Worm (Caenorhabditis elegans) whole organism, late embryonic: ENCODE measurements around the gene T22C8.6.

ENCODE experiments used
- C38D4.7 ChIP-seq: fragments of 200-800 bp; sonication (Bioruptor generic); optimal IDR thresholded peaks from 2 replicates; lab custom pipeline; 2018; ENCODE audit warnings: mild to moderate bottlenecking, missing genetic modification characterization, moderate library complexity, missing compliant biosample characterization
- F13H6.1 ChIP-seq: sonication (generic microtip); optimal IDR thresholded peaks from 2 replicates; lab custom pipeline; 2016; ENCODE audit warnings: missing genetic modification characterization, missing compliant biosample characterization
- K02D7.2 ChIP-seq: sonication (generic microtip); optimal IDR thresholded peaks from 2 replicates; lab custom pipeline; 2017; ENCODE audit warnings: mild to moderate bottlenecking, missing genetic modification characterization, missing compliant biosample characterization
- T23F11.4 ChIP-seq: fragments of 200-800 bp; sonication (Bioruptor generic); optimal IDR thresholded peaks from 2 replicates; lab custom pipeline; 2018; ENCODE audit warnings: mild to moderate bottlenecking, missing genetic modification characterization, missing compliant biosample characterization
- ahr-1 ChIP-seq: sonication (generic microtip); optimal IDR thresholded peaks from 2 replicates; lab custom pipeline; 2016; ENCODE audit warnings: missing genetic modification characterization, missing compliant biosample characterization
- ama-1 ChIP-seq: fragments of 150-350 bp; optimal IDR thresholded peaks from 2 replicates; lab custom pipeline; 2014
- ceh-2 ChIP-seq: sonication (generic microtip); optimal IDR thresholded peaks from 2 replicates; lab custom pipeline; 2016; ENCODE audit warnings: missing genotype, missing genetic modification characterization, missing compliant biosample characterization
- ceh-22 ChIP-seq: sonication (generic microtip); optimal IDR thresholded peaks from 2 replicates; lab custom pipeline; 2017; ENCODE audit warnings: missing biosample characterization, missing genetic modification characterization
- ceh-24 ChIP-seq: sonication (generic microtip); optimal IDR thresholded peaks from 2 replicates; lab custom pipeline; 2016; ENCODE audit warnings: mild to moderate bottlenecking, missing genetic modification characterization, missing compliant biosample characterization
- ceh-34 ChIP-seq: sonication (generic microtip); optimal IDR thresholded peaks from 2 replicates; lab custom pipeline; 2016; ENCODE audit warnings: mild to moderate bottlenecking, missing genetic modification characterization, missing compliant biosample characterization
- ceh-9 ChIP-seq: sonication (generic microtip); optimal IDR thresholded peaks from 2 replicates; lab custom pipeline; 2016; ENCODE audit warnings: mild to moderate bottlenecking, missing genetic modification characterization, inconsistent platforms, missing compliant biosample characterization
- fax-1 ChIP-seq: sonication (generic microtip); optimal IDR thresholded peaks from 2 replicates; lab custom pipeline; 2016; ENCODE audit warnings: missing genotype, missing genetic modification characterization, missing compliant biosample characterization
- hlh-15 ChIP-seq: sonication (generic microtip); optimal IDR thresholded peaks from 2 replicates; lab custom pipeline; 2016; ENCODE audit warnings: missing genetic modification characterization, missing compliant biosample characterization
- hlh-6 ChIP-seq: sonication (generic microtip); optimal IDR thresholded peaks from 2 replicates; lab custom pipeline; 2016; ENCODE audit warnings: missing genotype, missing genetic modification characterization, missing compliant biosample characterization
- hlh-8 ChIP-seq: sonication (generic microtip); optimal IDR thresholded peaks from 2 replicates; lab custom pipeline; 2016; ENCODE audit warnings: missing genotype, missing genetic modification characterization, missing compliant biosample characterization
- lim-6 ChIP-seq: sonication (generic microtip); optimal IDR thresholded peaks from 2 replicates; lab custom pipeline; 2016; ENCODE audit warnings: missing genetic modification characterization, missing compliant biosample characterization
- madf-2 ChIP-seq: sonication (generic microtip); optimal IDR thresholded peaks from 2 replicates; lab custom pipeline; 2017; ENCODE audit warnings: missing genetic modification characterization, missing compliant biosample characterization
- nhr-232 ChIP-seq: sonication (generic microtip); optimal IDR thresholded peaks from 2 replicates; lab custom pipeline; 2016; ENCODE audit warnings: missing genetic modification characterization, missing compliant biosample characterization
- npax-4 ChIP-seq: sonication (generic microtip); optimal IDR thresholded peaks from 2 replicates; lab custom pipeline; 2016; ENCODE audit warnings: missing genetic modification characterization, missing compliant biosample characterization
- pag-3 ChIP-seq: sonication (generic microtip); optimal IDR thresholded peaks from 2 replicates; lab custom pipeline; 2016; ENCODE audit warnings: missing compliant biosample characterization, missing genetic modification characterization, borderline replicate concordance
- pat-9 ChIP-seq: fragments of 200-800 bp; sonication (Bioruptor generic); optimal IDR thresholded peaks from 2 replicates; lab custom pipeline; 2018; ENCODE audit warnings: mild to moderate bottlenecking, missing genetic modification characterization, moderate library complexity, missing compliant biosample characterization
- ref-2 ChIP-seq: sonication (generic microtip); optimal IDR thresholded peaks from 2 replicates; lab custom pipeline; 2016; ENCODE audit warnings: missing genetic modification characterization, missing compliant biosample characterization
- rnt-1 ChIP-seq: sonication (generic microtip); optimal IDR thresholded peaks from 2 replicates; lab custom pipeline; 2016; ENCODE audit warnings: missing genetic modification characterization, missing compliant biosample characterization
- sdc-2 ChIP-seq: sonication (generic microtip); optimal IDR thresholded peaks from 2 replicates; lab custom pipeline; 2016; ENCODE audit warnings: missing genotype, missing genetic modification characterization, missing compliant biosample characterization
- sox-2 ChIP-seq: fragments of 200-800 bp; sonication (Bioruptor generic); IDR thresholded peaks from 2 replicates; pipeline ENCODE4 v1.3.6; 2022; ENCODE audit warnings: missing genetic modification reagents, missing genetic modification characterization, missing compliant biosample characterization
- sox-4 ChIP-seq: sonication (generic microtip); optimal IDR thresholded peaks from 2 replicates; lab custom pipeline; 2017; ENCODE audit warnings: mild to moderate bottlenecking, missing genetic modification characterization, inconsistent platforms, missing compliant biosample characterization
- syd-9 ChIP-seq: sonication (generic microtip); optimal IDR thresholded peaks from 2 replicates; lab custom pipeline; 2016; ENCODE audit warnings: mild to moderate bottlenecking, missing genetic modification characterization, moderate library complexity, missing compliant biosample characterization
- tbx-2 ChIP-seq: sonication (generic microtip); optimal IDR thresholded peaks from 2 replicates; lab custom pipeline; 2016; ENCODE audit warnings: missing genetic modification characterization, missing compliant biosample characterization
- unc-55 ChIP-seq: sonication (generic microtip); optimal IDR thresholded peaks from 2 replicates; lab custom pipeline; 2017; ENCODE audit warnings: missing biosample characterization, missing genetic modification reagents, missing genetic modification characterization
- unc-86 ChIP-seq: sonication (generic microtip); optimal IDR thresholded peaks from 2 replicates; lab custom pipeline; 2016; ENCODE audit warnings: missing genetic modification characterization, missing compliant biosample characterization
- zip-5 ChIP-seq: sonication (generic microtip); optimal IDR thresholded peaks from 2 replicates; lab custom pipeline; 2016; ENCODE audit warnings: missing genetic modification characterization, missing compliant biosample characterization

T22C8.6 gene

DNA sequence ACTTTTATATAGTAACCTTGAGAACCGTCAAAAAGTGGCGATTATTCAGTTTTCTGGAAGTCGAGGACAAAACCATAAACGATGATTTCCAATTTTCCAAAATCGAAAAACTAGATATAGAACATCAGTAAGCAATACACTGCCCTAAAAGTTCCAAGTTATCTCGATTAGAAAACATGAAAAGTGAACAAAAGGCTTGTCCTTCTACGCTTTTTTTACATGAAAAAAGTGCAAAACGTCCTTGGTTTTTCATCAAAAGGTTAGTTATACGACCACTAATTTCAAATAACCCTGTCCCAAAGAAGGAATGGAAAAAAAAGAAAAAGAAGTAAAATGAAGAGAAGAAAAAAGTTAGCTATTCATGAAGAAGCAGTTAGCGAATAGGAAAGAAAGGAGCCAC lies 44.2 kb downstream of the T22C8.6 start:
- TF ChIP-seq hlh-8 (tag; lab: Kevin White, UChicago) (no peak), C38D4.7 (no peak), tbx-2 (tag; lab: Kevin White, UChicago) (no peak), pat-9 (tag; lab: Kevin White, UChicago) (no peak), zip-5 (no peak), rnt-1 (no peak)

DNA sequence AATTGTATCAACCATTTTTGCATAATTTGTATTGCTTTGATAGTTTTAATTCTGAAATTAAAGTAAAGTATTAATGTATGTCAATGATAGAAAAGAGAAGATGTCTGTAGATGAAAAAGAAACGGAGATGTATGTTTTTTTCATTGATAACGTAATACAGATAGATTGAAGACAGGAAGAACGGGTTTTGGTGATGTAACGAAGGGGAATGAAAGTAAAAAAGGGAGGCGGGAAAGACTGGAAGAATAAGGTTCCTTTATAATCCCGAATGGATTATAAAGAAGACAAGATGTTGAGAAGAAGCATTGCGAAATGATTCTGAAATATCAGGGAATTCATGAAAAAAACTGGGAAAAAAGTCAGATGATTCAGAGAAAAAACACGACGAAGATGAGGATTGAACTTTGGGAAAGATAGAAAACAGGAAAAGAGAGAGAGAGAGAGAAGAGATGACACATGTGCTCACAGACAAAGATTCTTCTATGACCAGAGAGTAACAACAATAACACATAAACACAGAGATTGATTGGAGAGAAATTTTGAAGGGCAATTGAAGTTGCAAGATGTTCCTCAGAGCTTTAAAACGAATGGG lies 44.9 kb downstream of the T22C8.6 start, which contains the start of gene F54C9.11:
TSS of gene F54C9.11 (minus strand) at position 51 of the 592 bp plus-strand sequence.
- TF ChIP-seq fax-1 (tag; lab: Kevin White, UChicago) (no peak), ceh-9 (no peak), sox-4 (no peak), ceh-2 (tag; lab: Kevin White, UChicago) (no peak), sdc-2 (no peak), ceh-24 (tag; lab: Kevin White, UChicago) (no peak), T23F11.4 (GFP tag; lab: Kevin White, UChicago) (no peak), tbx-2 (tag; lab: Kevin White, UChicago) (no peak), ahr-1 (tag; lab: Kevin White, UChicago) (no peak), hlh-8 (tag; lab: Kevin White, UChicago) (no peak), ceh-22 (tag; lab: Kevin White, UChicago) (no peak), syd-9 (no peak), unc-55 (GFP tag; lab: Kevin White, UChicago) (no peak)

DNA sequence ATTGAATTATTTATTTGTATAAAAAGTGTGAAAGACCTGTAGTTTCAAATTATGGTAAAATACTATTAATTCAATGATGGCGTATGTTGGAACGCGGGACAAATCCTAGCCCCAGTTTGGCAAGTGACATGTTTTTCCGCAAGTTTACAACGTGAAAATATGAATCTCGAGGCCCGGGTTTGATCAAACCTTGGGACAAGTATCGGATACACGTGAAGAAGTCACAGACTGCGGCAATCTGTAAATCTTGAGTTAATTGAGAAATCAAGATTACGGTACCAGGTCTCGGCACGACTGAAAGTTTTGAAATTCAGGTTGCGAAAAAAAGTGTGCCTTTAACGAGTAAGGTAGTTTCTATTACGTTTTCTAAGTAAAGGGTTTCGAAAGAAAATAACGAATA lies 47.0 kb downstream of the T22C8.6 start:
- TF ChIP-seq ceh-2 (tag; lab: Kevin White, UChicago) (no peak), ref-2 (tag; lab: Kevin White, UChicago) (no peak), ama-1 (peak; percentile 33), K02D7.2 (tag; lab: Kevin White, UChicago) (no peak)

DNA sequence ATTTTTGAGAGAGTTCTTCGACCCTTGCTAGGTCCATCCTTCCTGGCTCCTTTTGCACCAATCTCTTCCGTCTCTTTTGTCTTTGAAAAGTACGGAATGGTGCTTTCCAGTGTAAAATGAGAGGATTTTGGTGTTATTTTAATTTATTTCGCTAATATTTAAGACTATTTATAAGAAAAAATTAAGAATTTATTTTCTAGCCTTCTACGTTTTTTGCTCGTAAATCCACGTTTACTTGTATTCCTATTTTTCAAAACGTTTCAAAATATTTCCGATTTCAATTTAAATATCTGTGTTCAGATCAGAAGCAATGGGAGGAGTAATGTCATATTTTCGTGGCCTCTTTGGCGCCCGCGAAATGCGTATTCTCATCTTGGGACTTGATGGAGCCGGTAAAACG lies 48.4 kb downstream of the T22C8.6 start, which contains the start of gene arl-1:
TSS of gene arl-1 (plus strand) at position 301 of the 400 bp plus-strand sequence.
- TF ChIP-seq hlh-15 (tag; lab: Kevin White, UChicago) (no peak), unc-86 (tag; lab: Kevin White, UChicago) (no peak), npax-4 (tag; lab: Kevin White, UChicago) (no peak), madf-2 (no peak), nhr-232 (tag; lab: Kevin White, UChicago) (no peak), hlh-8 (tag; lab: Kevin White, UChicago) (no peak), lim-6 (no peak), ceh-34 (tag; lab: Kevin White, UChicago) (no peak), hlh-6 (no peak), sox-2 (GFP tag; lab: Robert Waterston, UW) (no peak), zip-5 (no peak), K02D7.2 (tag; lab: Kevin White, UChicago) (no peak), ceh-9 (no peak), F13H6.1 (tag; lab: Kevin White, UChicago) (no peak), pag-3 (no peak)
